Worm (Caenorhabditis elegans) whole organism, L4 larva: ENCODE measurements around the gene flp-1.

Experiments
- F44E2.7 ChIP-seq: fragments of 200-800 bp; sonication (Bioruptor generic); IDR thresholded peaks from 2 replicates; pipeline ENCODE4 v2.1.2; 2022; ENCODE audit warnings: missing genetic modification characterization, missing compliant biosample characterization
- R02D3.7 ChIP-seq: fragments of 150-350 bp; sonication (generic microtip); optimal IDR thresholded peaks from 3 replicates; lab custom pipeline; 2014; ENCODE audit warnings: missing biosample characterization, missing genetic modification characterization
- T20F7.1 ChIP-seq: fragments of 200-800 bp; sonication (Bioruptor generic); optimal IDR thresholded peaks from 2 replicates; lab custom pipeline; 2018; ENCODE audit warnings: mild to moderate bottlenecking, missing genetic modification characterization, missing compliant biosample characterization
- Y105C5A.15 ChIP-seq: fragments of 200-800 bp; sonication (Bioruptor generic); IDR thresholded peaks from 2 replicates; pipeline ENCODE4 v1.3.6; 2022; ENCODE audit warnings: missing genetic modification characterization, missing compliant biosample characterization
- Y75B8A.6 ChIP-seq: fragments of 200-800 bp; sonication (Bioruptor generic); IDR thresholded peaks from 2 replicates; pipeline ENCODE4 v1.3.6; 2022; ENCODE audit warnings: missing genetic modification reagents, missing genetic modification characterization, missing compliant biosample characterization
- ZK337.2 ChIP-seq: fragments of 200-800 bp; sonication (Bioruptor generic); IDR thresholded peaks from 2 replicates; pipeline ENCODE4 v1.3.6; 2022; ENCODE audit warnings: missing genetic modification reagents, missing genetic modification characterization, missing compliant biosample characterization
- ZK546.5 ChIP-seq, 2 experiments: sonication (generic microtip); optimal IDR thresholded peaks; 2 replicates each; lab custom pipeline; 2017; ENCODE audit warnings: missing biosample characterization in 2 of 2, missing genetic modification characterization in 2 of 2
- aha-1 ChIP-seq: fragments of 150-350 bp; peaks from one replicate; lab custom pipeline; 2014; ENCODE audit warnings: missing biosample characterization, missing genetic modification characterization
- aly-2 ChIP-seq: sonication (generic microtip); optimal IDR thresholded peaks from 2 replicates; lab custom pipeline; 2018; ENCODE audit warnings: missing biosample characterization, missing genetic modification characterization
- ama-1 ChIP-seq: fragments of 150-350 bp; optimal IDR thresholded peaks from 2 replicates; lab custom pipeline; 2014; ENCODE audit warnings: inconsistent platforms, mixed read lengths
- ceh-20 ChIP-seq: fragments of 200-800 bp; sonication (Bioruptor generic); IDR thresholded peaks from 2 replicates; pipeline ENCODE4 v1.3.6; 2022; ENCODE audit warnings: missing genetic modification reagents, missing genetic modification characterization, missing compliant biosample characterization
- ceh-44 ChIP-seq: fragments of 200-800 bp; sonication (Bioruptor generic); IDR thresholded peaks from 2 replicates; pipeline ENCODE4 v1.3.6; 2022; ENCODE audit warnings: missing genetic modification reagents, missing genetic modification characterization, missing compliant biosample characterization
- ceh-82 ChIP-seq: sonication (generic microtip); optimal IDR thresholded peaks from 2 replicates; lab custom pipeline; 2017; ENCODE audit warnings: missing biosample characterization, missing genetic modification characterization
- ces-1 ChIP-seq: fragments of 150-350 bp; sonication (generic microtip); optimal IDR thresholded peaks from 4 replicates; lab custom pipeline; 2014; ENCODE audit warnings: missing biosample characterization, missing genetic modification reagents, missing genetic modification characterization
- cey-2 ChIP-seq: sonication (generic microtip); optimal IDR thresholded peaks from 3 replicates; lab custom pipeline; 2017; ENCODE audit warnings: missing genetic modification characterization, mild to moderate bottlenecking, missing compliant biosample characterization, antibody characterized with exemption, borderline replicate concordance; ENCODE audit not compliant: insufficient read depth
- ctbp-1 ChIP-seq: fragments of 200-800 bp; sonication (Bioruptor generic); IDR thresholded peaks from 2 replicates; pipeline ENCODE4 v1.3.6; 2022; ENCODE audit warnings: missing genetic modification reagents, missing genetic modification characterization, missing compliant biosample characterization
- daf-16 ChIP-seq, 3 experiments: sonication (generic microtip); optimal IDR thresholded peaks; 2 replicates each; lab custom pipeline; 2016 to 2017; ENCODE audit warnings: missing genetic modification characterization in 3 of 3, missing genetic modification reagents in 3 of 3, mild to moderate bottlenecking in 2 of 3, missing compliant biosample characterization in 2 of 3, missing biosample characterization in 1 of 3, moderate library complexity in 1 of 3
- daf-8 ChIP-seq: fragments of 200-800 bp; sonication (Bioruptor generic); IDR thresholded peaks from 2 replicates; pipeline ENCODE4 v1.3.6; 2022; ENCODE audit warnings: missing genetic modification characterization, missing compliant biosample characterization
- dmd-6 ChIP-seq: fragments of 200-800 bp; sonication (Bioruptor generic); IDR thresholded peaks from 2 replicates; pipeline ENCODE4 v1.3.6; 2022; ENCODE audit warnings: missing genetic modification reagents, missing genetic modification characterization, missing compliant biosample characterization
- dmd-8 ChIP-seq: fragments of 200-800 bp; sonication (Bioruptor generic); IDR thresholded peaks from 2 replicates; pipeline ENCODE4 v1.3.6; 2022; ENCODE audit warnings: missing genetic modification characterization, missing compliant biosample characterization
- duxl-1 ChIP-seq: sonication (generic microtip); optimal IDR thresholded peaks from 2 replicates; lab custom pipeline; 2016; ENCODE audit warnings: mild to moderate bottlenecking, missing genetic modification characterization, moderate library complexity, missing compliant biosample characterization; ENCODE audit not compliant: poor library complexity
- egl-43 ChIP-seq: fragments of 200-800 bp; sonication (Bioruptor generic); IDR thresholded peaks from 2 replicates; pipeline ENCODE4 v1.3.6; 2022; ENCODE audit warnings: missing genetic modification reagents, missing genetic modification characterization, missing compliant biosample characterization
- gei-8 ChIP-seq: fragments of 200-800 bp; sonication (Bioruptor generic); optimal IDR thresholded peaks from 2 replicates; lab custom pipeline; 2018; ENCODE audit warnings: mild to moderate bottlenecking, missing genetic modification characterization, missing compliant biosample characterization
- lin-1 ChIP-seq: fragments of 200-800 bp; sonication (Bioruptor generic); IDR thresholded peaks from 2 replicates; pipeline ENCODE4 v1.3.6; 2022; ENCODE audit warnings: missing genetic modification reagents, missing genetic modification characterization, missing compliant biosample characterization
- lin-15B ChIP-seq: fragments of 150-350 bp; sonication (generic microtip); optimal IDR thresholded peaks from 3 replicates; lab custom pipeline; 2014; ENCODE audit warnings: missing biosample characterization, missing genetic modification characterization
- lin-29 ChIP-seq: fragments of 200-800 bp; sonication (Bioruptor generic); IDR thresholded peaks from 2 replicates; pipeline ENCODE4 v1.3.6; 2022; ENCODE audit warnings: missing genetic modification reagents, missing genetic modification characterization, missing compliant biosample characterization
- lin-39 ChIP-seq: fragments of 150-350 bp; optimal IDR thresholded peaks from 2 replicates; lab custom pipeline; 2014; ENCODE audit warnings: missing biosample characterization, missing genetic modification reagents, missing genetic modification characterization
- lsy-2 ChIP-seq, 2 experiments: fragments of 150-350 bp in 1 of 2; sonication (generic microtip) in 1 of 2; optimal IDR thresholded peaks; 2 replicates each; lab custom pipeline; 2014 to 2017; ENCODE audit warnings: missing biosample characterization in 2 of 2, missing genetic modification characterization in 2 of 2
- madf-5 ChIP-seq, 2 experiments: fragments of 200-800 bp; sonication (Bioruptor generic); IDR thresholded peaks; 2 replicates each; pipeline ENCODE4 v1.3.6; 2022; ENCODE audit warnings: missing compliant biosample characterization in 2 of 2, missing genetic modification characterization in 2 of 2
- madf-9 ChIP-seq: fragments of 200-800 bp; sonication (Bioruptor generic); conservative IDR thresholded peaks from 2 replicates; pipeline ENCODE4 v1.3.6; 2022; ENCODE audit warnings: missing genetic modification reagents, missing genetic modification characterization, missing compliant biosample characterization
- mep-1 ChIP-seq: fragments of 150-350 bp; sonication (generic microtip); optimal IDR thresholded peaks from 3 replicates; lab custom pipeline; 2014; ENCODE audit warnings: missing biosample characterization, missing genetic modification characterization
- mes-2 ChIP-seq: sonication (generic microtip); optimal IDR thresholded peaks from 2 replicates; lab custom pipeline; 2016; ENCODE audit warnings: missing genotype, mild to moderate bottlenecking, missing genetic modification characterization, missing compliant biosample characterization; ENCODE audit not compliant: poor library complexity, severe bottlenecking
- nhr-10 ChIP-seq: fragments of 150-350 bp; optimal IDR thresholded peaks from 2 replicates; lab custom pipeline; 2014; ENCODE audit warnings: missing biosample characterization, missing genetic modification characterization
- nhr-28 ChIP-seq: fragments of 150-350 bp; optimal IDR thresholded peaks from 2 replicates; lab custom pipeline; 2014; ENCODE audit warnings: missing biosample characterization, missing genetic modification characterization
- nhr-48 ChIP-seq: sonication (generic microtip); optimal IDR thresholded peaks from 2 replicates; lab custom pipeline; 2016; ENCODE audit warnings: mild to moderate bottlenecking, missing genetic modification characterization, missing compliant biosample characterization
- nhr-76 ChIP-seq: fragments of 150-350 bp; optimal IDR thresholded peaks from 2 replicates; lab custom pipeline; 2014; ENCODE audit warnings: missing biosample characterization, missing genetic modification characterization
- pha-4 ChIP-seq, 2 experiments: fragments of 150-350 bp in 1 of 2; fragments of 200-800 bp in 1 of 2; sonication (Bioruptor generic) in 1 of 2; IDR thresholded peaks in 1 of 2; optimal IDR thresholded peaks in 1 of 2; 2 replicates each; pipeline versions ENCODE4 v1.3.6 to Lab custom; 2014 to 2022; ENCODE audit warnings: missing genetic modification characterization in 2 of 2, missing genetic modification reagents in 2 of 2, missing biosample characterization in 1 of 2, missing compliant biosample characterization in 1 of 2
- php-3 ChIP-seq: fragments of 200-800 bp; sonication (Bioruptor generic); IDR thresholded peaks from 2 replicates; pipeline ENCODE4 v1.3.6; 2022; ENCODE audit warnings: missing genetic modification reagents, missing genetic modification characterization, missing compliant biosample characterization
- pqm-1 ChIP-seq: sonication (generic microtip); optimal IDR thresholded peaks from 2 replicates; lab custom pipeline; 2017; ENCODE audit warnings: missing biosample characterization, missing genetic modification characterization
- saeg-2 ChIP-seq: fragments of 200-800 bp; sonication (Bioruptor generic); IDR thresholded peaks from 2 replicates; pipeline ENCODE4 v1.3.6; 2022; ENCODE audit warnings: missing genetic modification reagents, missing genetic modification characterization, missing compliant biosample characterization
- sdz-12 ChIP-seq: fragments of 200-800 bp; sonication (Bioruptor generic); optimal IDR thresholded peaks from 2 replicates; lab custom pipeline; 2018; ENCODE audit warnings: mild to moderate bottlenecking, missing genetic modification characterization, missing compliant biosample characterization
- skn-1 ChIP-seq: fragments of 150-350 bp; optimal IDR thresholded peaks from 2 replicates; lab custom pipeline; 2014; ENCODE audit warnings: missing biosample characterization, missing genetic modification characterization
- snpc-4 ChIP-seq: fragments of 150-350 bp; optimal IDR thresholded peaks from 2 replicates; lab custom pipeline; 2014; ENCODE audit warnings: missing biosample characterization, missing genetic modification characterization
- spr-1 ChIP-seq: sonication (generic microtip); optimal IDR thresholded peaks from 2 replicates; lab custom pipeline; 2016; ENCODE audit warnings: mild to moderate bottlenecking, missing genetic modification characterization, missing compliant biosample characterization
- spr-3 ChIP-seq: fragments of 200-800 bp; sonication (Bioruptor generic); optimal IDR thresholded peaks from 2 replicates; lab custom pipeline; 2018; ENCODE audit warnings: mild to moderate bottlenecking, missing genetic modification characterization, missing compliant biosample characterization
- tra-1 ChIP-seq: fragments of 200-800 bp; sonication (Bioruptor generic); IDR thresholded peaks from 2 replicates; pipeline ENCODE4 v1.3.6; 2022; ENCODE audit warnings: missing genetic modification reagents, missing genetic modification characterization, missing compliant biosample characterization
- unc-130 ChIP-seq: sonication (generic microtip); optimal IDR thresholded peaks from 2 replicates; lab custom pipeline; 2016; ENCODE audit warnings: missing genetic modification reagents, missing genetic modification characterization, missing compliant biosample characterization
- zfp-3 ChIP-seq: fragments of 200-800 bp; sonication (Bioruptor generic); conservative IDR thresholded peaks from 2 replicates; pipeline ENCODE4 v1.3.6; 2022; ENCODE audit warnings: missing genetic modification reagents, missing genetic modification characterization, missing compliant biosample characterization
- zip-11 ChIP-seq: fragments of 200-800 bp; sonication (Bioruptor generic); IDR thresholded peaks from 2 replicates; pipeline ENCODE4 v1.3.6; 2022; ENCODE audit warnings: missing genetic modification characterization, missing compliant biosample characterization
- ztf-7 ChIP-seq: fragments of 150-350 bp; optimal IDR thresholded peaks from 2 replicates; lab custom pipeline; 2014; ENCODE audit warnings: missing biosample characterization, missing genetic modification characterization

Gene flp-1

DNA sequence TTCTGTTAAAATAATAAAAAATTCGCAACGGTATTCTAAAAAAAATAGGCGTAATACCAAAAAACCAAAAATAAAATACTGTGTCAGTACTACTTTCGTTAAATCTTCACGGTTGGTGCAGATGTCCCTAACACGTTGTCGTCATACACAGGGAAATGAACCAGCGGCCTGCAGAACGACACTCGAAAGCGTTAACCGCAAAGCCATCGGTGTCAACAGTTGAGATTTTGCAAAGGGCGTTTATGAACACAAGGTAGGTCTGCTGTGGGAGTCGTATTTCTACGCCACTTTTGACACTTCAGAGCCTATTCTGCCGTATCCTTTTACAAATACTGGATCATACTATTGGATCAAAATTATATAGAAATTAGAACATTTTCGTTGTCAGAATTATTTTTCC lies 46.7 kb downstream of the flp-1 start:
- peak; percentile 68 for TF ChIP-seq dmd-6
- 0 out of 2 replicates have a peak, but pooled peaks have one; percentile 50 for TF ChIP-seq ceh-44 (GFP tag; lab: Robert Waterston, UW)
- no peak for TF ChIP-seq snpc-4 (tag; lab: Kevin White, UChicago)
- peak; percentile 79; the same call in 1 of the 2 replicates for TF ChIP-seq dmd-8 (GFP tag; lab: Robert Waterston, UW)
- no peak for TF ChIP-seq ceh-82 (tag; lab: Kevin White, UChicago)
- TF ChIP-seq aha-1 (tag; lab: Kevin White, UChicago): peak; percentile 87
- no peak for TF ChIP-seq nhr-10 (tag; lab: Kevin White, UChicago)
- TF ChIP-seq egl-43 (GFP tag; lab: Robert Waterston, UW): no peak
- no peak; the same call in 1 of the 2 replicates for TF ChIP-seq ceh-20 (GFP tag; lab: Robert Waterston, UW)
- TF ChIP-seq nhr-76 (tag; lab: Kevin White, UChicago): no peak
- no peak for TF ChIP-seq lin-29 (GFP tag; lab: Robert Waterston, UW)
- TF ChIP-seq mep-1 (tag; lab: Kevin White, UChicago): no peak
- peak; percentile 62 for TF ChIP-seq ztf-7 (tag; lab: Kevin White, UChicago)
- 0 out of 2 replicates have a peak, but pooled peaks have one; percentile 51 for TF ChIP-seq daf-8 (GFP tag; lab: Robert Waterston, UW)
- TF ChIP-seq pha-4 (GFP tag; IDR thresholded peaks at IDR 0.05; lab: Robert Waterston, UW): peak; percentile 81
- TF ChIP-seq pha-4 (tag; optimal IDR thresholded peaks at IDR 0.05; lab: Kevin White, UChicago): no peak
- TF ChIP-seq madf-5 (GFP tag; IDR thresholded peaks at IDR 0.05; lab: Robert Waterston, UW): peak; percentile 42 to 56; a peak in 2 of 4 replicates
- 0 out of 2 replicates have a peak, but pooled peaks have one; percentile 29 for TF ChIP-seq saeg-2 (GFP tag; lab: Robert Waterston, UW)
- peak; percentile 77 for TF ChIP-seq spr-3 (GFP tag; lab: Kevin White, UChicago)
- no peak for TF ChIP-seq ZK546.5 (tag; optimal IDR thresholded peaks at IDR 0.05; lab: Kevin White, UChicago)
- TF ChIP-seq lsy-2 (tag; optimal IDR thresholded peaks at IDR 0.05; lab: Kevin White, UChicago): no peak
- TF ChIP-seq pqm-1: no peak
- TF ChIP-seq nhr-48 (tag; lab: Kevin White, UChicago): no peak
- no peak for TF ChIP-seq lin-15B (tag; lab: Kevin White, UChicago)
- TF ChIP-seq zip-11 (GFP tag; lab: Robert Waterston, UW): peak; percentile 81; the same call in 1 of the 2 replicates
- no peak for TF ChIP-seq skn-1
- TF ChIP-seq unc-130 (GFP tag; lab: Kevin White, UChicago): peak; percentile 66
- TF ChIP-seq Y75B8A.6 (GFP tag; lab: Robert Waterston, UW): no peak; the same call in 1 of the 2 replicates
- peak; percentile 76 for TF ChIP-seq ZK337.2 (GFP tag; lab: Robert Waterston, UW)
- peak; percentile 85 for TF ChIP-seq ctbp-1 (GFP tag; lab: Robert Waterston, UW)
- TF ChIP-seq ama-1 (lab: Kevin White, UChicago): no peak
- TF ChIP-seq Y105C5A.15 (GFP tag; lab: Robert Waterston, UW): peak; percentile 83
- no peak for TF ChIP-seq ces-1 (GFP tag; lab: Kevin White, UChicago)
- no peak for TF ChIP-seq F44E2.7 (GFP tag; lab: Robert Waterston, UW)
- no peak for TF ChIP-seq duxl-1
- TF ChIP-seq tra-1: peak; percentile 75
- peak; percentile 88 for TF ChIP-seq mes-2 (tag; lab: Kevin White, UChicago)
- peak; percentile 59 for TF ChIP-seq nhr-28
- no peak for TF ChIP-seq spr-1 (tag; lab: Kevin White, UChicago)
- TF ChIP-seq lin-1 (GFP tag; lab: Robert Waterston, UW): no peak; the same call in 1 of the 2 replicates
- TF ChIP-seq php-3 (GFP tag; lab: Robert Waterston, UW): no peak
- TF ChIP-seq sdz-12: no peak
- TF ChIP-seq daf-16 (GFP tag; optimal IDR thresholded peaks at IDR 0.05; lab: Kevin White, UChicago): peak; percentile 17 to 89
- TF ChIP-seq daf-16 (tag; optimal IDR thresholded peaks at IDR 0.05; lab: Kevin White, UChicago): no peak
- peak; percentile 70 for TF ChIP-seq madf-9 (GFP tag; lab: Robert Waterston, UW)
- TF ChIP-seq aly-2 (tag; lab: Kevin White, UChicago): no peak
- TF ChIP-seq zfp-3 (GFP tag; lab: Robert Waterston, UW): peak; percentile 54; the same call in 1 of the 2 replicates
- TF ChIP-seq cey-2: no peak
- no peak for TF ChIP-seq lin-39 (tag; lab: Kevin White, UChicago)
- TF ChIP-seq T20F7.1: peak; percentile 79
- TF ChIP-seq R02D3.7: no peak
- peak; percentile 72 for TF ChIP-seq gei-8
